Fruit fly (Drosophila melanogaster) whole organism, larva: Measurements from ENCODE around the gene Oat.

Experiments used
- noc ChIP-seq: fragments of 200-800 bp; sonication (Bioruptor generic); optimal IDR thresholded peaks from 3 replicates; lab custom pipeline; 2019; ENCODE audit warnings: missing biosample characterization, mild to moderate bottlenecking, missing genetic modification characterization, moderate library complexity

Gene Oat

DNA sequence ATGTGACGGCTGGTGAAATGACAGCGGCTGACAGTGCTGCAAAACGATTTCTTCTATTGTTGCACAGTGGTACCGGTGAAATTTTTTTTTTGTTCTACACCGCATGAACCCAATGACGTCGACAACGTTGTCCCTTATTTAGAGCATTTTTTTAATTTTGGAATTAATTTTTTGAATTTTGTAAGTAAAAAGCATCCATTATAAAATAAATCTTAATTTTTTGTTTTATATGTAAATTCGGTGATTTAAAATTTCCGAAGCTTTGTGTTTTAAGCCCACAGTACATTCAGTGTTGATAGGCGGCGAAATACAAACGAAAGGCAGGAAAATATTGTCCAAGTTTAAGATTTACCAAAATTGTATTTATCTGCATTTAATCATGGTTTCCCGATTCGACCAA lies 37.5 kb downstream of the Oat start, which contains the start of the genes Lon and PIG-F:
Gene Lon, minus strand, starts transcription at position 28 of the 400 bp plus-strand sequence.
Gene PIG-F, plus strand, starts transcription at position 284 of the 400 bp plus-strand sequence.
- TF ChIP-seq noc (tag; lab: Kevin White, UChicago) = peak; percentile 99

dm6 chr3L:19605974-19606497 lies 43.6 kb downstream of the Oat start, which contains the start of the genes lush and CG9372:
lush (minus strand) TSS chr3L:19606090.
CG9372 (plus strand) TSS chr3L:19606208.
- no peak for TF ChIP-seq noc (tag; lab: Kevin White, UChicago)

DNA sequence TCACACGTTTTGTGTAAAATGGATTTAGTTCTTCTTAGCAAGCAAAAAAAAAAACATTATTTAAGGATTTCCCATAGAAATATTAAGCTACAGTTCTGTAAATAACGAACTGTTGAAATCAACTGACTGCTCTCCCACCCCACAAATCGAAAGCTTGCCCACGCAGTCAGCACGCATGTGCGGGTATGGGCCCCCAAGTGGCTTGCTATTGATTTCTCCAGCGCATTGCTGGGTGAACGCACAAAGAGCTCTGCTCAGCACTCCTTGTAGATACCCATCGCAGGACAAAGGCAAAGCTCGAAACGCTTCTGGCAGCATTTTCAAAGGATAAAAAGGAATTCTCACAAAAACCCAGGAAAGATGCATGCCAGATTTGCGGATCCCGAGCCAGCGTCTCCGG lies 48.2 kb downstream of the Oat start, which contains the start of gene CG9368:
Gene CG9368, plus strand, starts transcription at position 221 of the 400 bp plus-strand sequence.
- TF ChIP-seq noc (tag; lab: Kevin White, UChicago) = no peak

dm6 chr3L:19598369-19599148 lies 51.1 kb downstream of the Oat start, which contains the start of the genes ash1 and Taf6:
ash1 (minus strand) TSS chr3L:19598755.
Taf6 (plus strand) TSS chr3L:19599088.
- no peak for TF ChIP-seq noc (tag; lab: Kevin White, UChicago)
